Worm (Caenorhabditis elegans) whole organism, L4/young adult: ENCODE results near the gene C05D11.8.

Source experiments
- dao-5 ChIP-seq: sonication (generic microtip); optimal IDR thresholded peaks from 2 replicates; lab custom pipeline; 2016; ENCODE audit warnings: missing genotype, missing genetic modification characterization, moderate library complexity, missing compliant biosample characterization
- him-1 ChIP-seq: sonication (generic microtip); optimal IDR thresholded peaks from 2 replicates; lab custom pipeline; 2016; ENCODE audit warnings: missing genotype, missing genetic modification reagents, missing genetic modification characterization, missing compliant biosample characterization

DNA sequence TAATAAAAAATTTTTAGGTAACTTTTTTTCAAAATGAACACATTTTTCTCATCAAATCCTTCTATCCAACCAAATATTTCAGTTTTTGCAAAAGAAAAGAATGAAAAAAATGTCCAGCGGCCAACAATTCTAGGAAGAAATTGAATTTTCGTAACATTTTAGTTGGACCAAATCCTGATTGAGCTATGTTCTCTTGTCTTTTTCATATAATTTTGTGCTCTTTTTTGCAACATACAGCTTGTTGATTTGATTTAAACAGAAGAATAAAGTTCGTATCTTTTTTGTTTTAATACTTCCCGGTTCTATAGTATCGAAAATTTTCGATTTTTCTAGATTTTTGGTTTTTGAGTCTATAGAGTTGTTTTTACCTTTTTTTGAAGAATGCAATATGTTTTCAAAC is 27.7 kb downstream of the C05D11.8 start:
- TF ChIP-seq him-1 (tag; lab: Kevin White, UChicago) (no peak), dao-5 (tag; lab: Kevin White, UChicago) (no peak)
